Fruit fly (Drosophila melanogaster) whole organism, embryonic: ENCODE results near the gene CG3690.
A peak's percentile ranks its signal among the peaks of the same experiment; 100 is the strongest.

Experiments
- Adf1 ChIP-seq: fragments of 200-800 bp; sonication (Bioruptor generic); IDR thresholded peaks from 2 replicates; pipeline ENCODE4 v1.3.6; 2022; ENCODE audit warnings: missing biosample characterization, missing genetic modification characterization
- Atf6 ChIP-seq: fragments of 200-800 bp; sonication (Bioruptor generic); IDR thresholded peaks from 2 replicates; pipeline ENCODE4 v1.3.6; 2022; ENCODE audit warnings: missing biosample characterization, missing genetic modification characterization
- CG10321 ChIP-seq: fragments of 200-800 bp; sonication (Bioruptor generic); IDR thresholded peaks from 2 replicates; pipeline ENCODE4 v1.3.6; 2022; ENCODE audit warnings: missing biosample characterization, missing genetic modification characterization
- CG10366 ChIP-seq: fragments of 200-800 bp; sonication (Bioruptor generic); IDR thresholded peaks from 2 replicates; pipeline ENCODE4 v1.3.6; 2022; ENCODE audit warnings: missing biosample characterization, missing genetic modification characterization
- CG10431 ChIP-seq: fragments of 200-800 bp; sonication (Bioruptor generic); optimal IDR thresholded peaks from 3 replicates; lab custom pipeline; 2018; ENCODE audit warnings: missing biosample characterization, mild to moderate bottlenecking, missing genetic modification characterization
- CG12219 ChIP-seq: fragments of 200-800 bp; sonication (Bioruptor generic); optimal IDR thresholded peaks from 3 replicates; lab custom pipeline; 2018; ENCODE audit warnings: missing biosample characterization, mild to moderate bottlenecking, missing genetic modification characterization
- CG12769 ChIP-seq: fragments of 200-800 bp; sonication (Bioruptor generic); optimal IDR thresholded peaks from 2 replicates; lab custom pipeline; 2019; ENCODE audit warnings: missing biosample characterization, mild to moderate bottlenecking, missing genetic modification characterization, moderate library complexity
- CG13424 ChIP-seq: fragments of 200-800 bp; sonication (Bioruptor generic); optimal IDR thresholded peaks from 2 replicates; lab custom pipeline; 2019; ENCODE audit warnings: missing biosample characterization, mild to moderate bottlenecking, missing genetic modification characterization, moderate library complexity
- CG14014 ChIP-seq: fragments of 200-800 bp; sonication (Bioruptor generic); IDR thresholded peaks from 2 replicates; pipeline ENCODE4 v1.3.6; 2022; ENCODE audit warnings: missing biosample characterization, missing genetic modification characterization
- CG15601 ChIP-seq: fragments of 200-800 bp; sonication (Bioruptor generic); optimal IDR thresholded peaks from 3 replicates; lab custom pipeline; 2019; ENCODE audit warnings: missing biosample characterization, mild to moderate bottlenecking, missing genetic modification characterization, moderate library complexity
- CG1603 ChIP-seq: fragments of 200-800 bp; sonication (Bioruptor generic); optimal IDR thresholded peaks from 2 replicates; lab custom pipeline; 2019; ENCODE audit warnings: missing biosample characterization, mild to moderate bottlenecking, missing genetic modification characterization, moderate library complexity
- CG17328 ChIP-seq: fragments of 200-800 bp; sonication (Bioruptor generic); IDR thresholded peaks from 2 replicates; pipeline ENCODE4 v1.3.6; 2022; ENCODE audit warnings: missing biosample characterization, missing genetic modification characterization
- CG17361 ChIP-seq: fragments of 200-800 bp; sonication (Bioruptor generic); IDR thresholded peaks from 3 replicates; pipeline ENCODE4 v1.3.6; 2022; ENCODE audit warnings: missing biosample characterization, missing genetic modification characterization
- CG2120 ChIP-seq: fragments of 200-800 bp; sonication (Bioruptor generic); optimal IDR thresholded peaks from 3 replicates; lab custom pipeline; 2016; ENCODE audit warnings: missing biosample characterization, missing genetic modification characterization
- CG2199 ChIP-seq: fragments of 200-800 bp; sonication (Bioruptor generic); IDR thresholded peaks from 3 replicates; pipeline ENCODE4 v1.3.6; 2022; ENCODE audit warnings: missing biosample characterization, missing genetic modification characterization
- CG2202 ChIP-seq: fragments of 200-800 bp; sonication (Bioruptor generic); optimal IDR thresholded peaks from 2 replicates; lab custom pipeline; 2018; ENCODE audit warnings: missing biosample characterization, mild to moderate bottlenecking, missing genetic modification characterization
- CG3065 ChIP-seq: fragments of 200-800 bp; sonication (Bioruptor generic); optimal IDR thresholded peaks from 2 replicates; lab custom pipeline; 2016; ENCODE audit warnings: missing biosample characterization, missing genetic modification characterization
- CG32532 ChIP-seq: fragments of 200-800 bp; sonication (Bioruptor generic); IDR thresholded peaks from 2 replicates; pipeline ENCODE4 v1.3.6; 2022; ENCODE audit warnings: missing biosample characterization, missing genetic modification characterization
- CG32772 ChIP-seq: fragments of 200-800 bp; sonication (Bioruptor generic); IDR thresholded peaks from 2 replicates; pipeline ENCODE4 v1.3.6; 2022; ENCODE audit warnings: missing biosample characterization, missing genetic modification characterization
- CG4328 ChIP-seq: fragments of 200-800 bp; sonication (Bioruptor generic); optimal IDR thresholded peaks from 3 replicates; lab custom pipeline; 2017; ENCODE audit warnings: missing biosample characterization, missing genetic modification reagents, missing genetic modification characterization
- CG6689 ChIP-seq: fragments of 200-800 bp; sonication (Bioruptor generic); IDR thresholded peaks from 2 replicates; pipeline ENCODE4 v1.3.6; 2022; ENCODE audit warnings: missing biosample characterization, missing genetic modification characterization
- CG7556 ChIP-seq: fragments of 200-800 bp; sonication (Bioruptor generic); optimal IDR thresholded peaks from 2 replicates; lab custom pipeline; 2017; ENCODE audit warnings: missing biosample characterization, mild to moderate bottlenecking, missing genetic modification characterization
- CG7928 ChIP-seq: fragments of 200-800 bp; sonication (Bioruptor generic); optimal IDR thresholded peaks from 2 replicates; lab custom pipeline; 2017; ENCODE audit warnings: missing biosample characterization, mild to moderate bottlenecking, missing genetic modification characterization
- CG8765 ChIP-seq: fragments of 200-800 bp; sonication (Bioruptor generic); IDR thresholded peaks from 2 replicates; pipeline ENCODE4 v1.3.6; 2022; ENCODE audit warnings: missing biosample characterization, missing genetic modification characterization
- D19B ChIP-seq: fragments of 200-800 bp; sonication (Bioruptor generic); optimal IDR thresholded peaks from 2 replicates; lab custom pipeline; 2017; ENCODE audit warnings: missing biosample characterization, mild to moderate bottlenecking, missing genetic modification characterization
- Ets65A ChIP-seq: fragments of 200-800 bp; sonication (Bioruptor generic); peaks from one replicate; lab custom pipeline; 2016; ENCODE audit warnings: missing biosample characterization, missing genetic modification characterization
- Gsc ChIP-seq: fragments of 200-800 bp; sonication (Bioruptor generic); IDR thresholded peaks from 2 replicates; pipeline ENCODE4 v1.3.6; 2022; ENCODE audit warnings: missing biosample characterization, missing genetic modification characterization
- Meics ChIP-seq: fragments of 200-800 bp; sonication (Bioruptor generic); optimal IDR thresholded peaks from 2 replicates; lab custom pipeline; 2017; ENCODE audit warnings: missing biosample characterization, mild to moderate bottlenecking, missing genetic modification characterization
- NK7.1 ChIP-seq: fragments of 200-800 bp; sonication (Bioruptor generic); optimal IDR thresholded peaks from 3 replicates; lab custom pipeline; 2016; ENCODE audit warnings: missing biosample characterization, missing genetic modification characterization
- Ptx1 ChIP-seq: fragments of 200-800 bp; sonication (Bioruptor generic); IDR thresholded peaks from 2 replicates; pipeline ENCODE4 v1.3.6; 2022; ENCODE audit warnings: missing biosample characterization, missing genetic modification characterization
- Xbp1 ChIP-seq: fragments of 200-800 bp; sonication (Bioruptor generic); optimal IDR thresholded peaks from 3 replicates; lab custom pipeline; 2016; ENCODE audit warnings: missing biosample characterization, mild to moderate bottlenecking, missing genetic modification characterization
- bsh ChIP-seq, 2 experiments: fragments of 200-800 bp; sonication (Bioruptor generic); optimal IDR thresholded peaks; 2 replicates each; lab custom pipeline; 2017 to 2018; ENCODE audit warnings: mild to moderate bottlenecking in 2 of 2, missing biosample characterization in 2 of 2, missing genetic modification characterization in 2 of 2, moderate library complexity in 1 of 2
- btn ChIP-seq: fragments of 200-800 bp; sonication (Bioruptor generic); optimal IDR thresholded peaks from 2 replicates; lab custom pipeline; 2016; ENCODE audit warnings: missing biosample characterization, missing genetic modification characterization
- chm ChIP-seq: fragments of 200-800 bp; sonication (Bioruptor generic); IDR thresholded peaks from 2 replicates; pipeline ENCODE4 v1.3.6; 2022; ENCODE audit warnings: missing biosample characterization, missing genetic modification characterization
- chn ChIP-seq: fragments of 200-800 bp; sonication (Bioruptor generic); optimal IDR thresholded peaks from 2 replicates; lab custom pipeline; 2016; ENCODE audit warnings: missing biosample characterization, missing genetic modification characterization
- danr ChIP-seq: fragments of 200-800 bp; sonication (Bioruptor generic); IDR thresholded peaks from 2 replicates; pipeline ENCODE4 v1.3.6; 2022; ENCODE audit warnings: missing biosample characterization, missing genetic modification characterization
- ewg ChIP-seq: fragments of 200-800 bp; sonication (Bioruptor generic); optimal IDR thresholded peaks from 3 replicates; lab custom pipeline; 2017; ENCODE audit warnings: mild to moderate bottlenecking, missing biosample characterization, missing genetic modification reagents, missing genetic modification characterization
- gcm ChIP-seq: fragments of 200-800 bp; sonication (Bioruptor generic); optimal IDR thresholded peaks from 2 replicates; lab custom pipeline; 2019; ENCODE audit warnings: missing biosample characterization, mild to moderate bottlenecking, missing genetic modification characterization, moderate library complexity
- hbn ChIP-seq: fragments of 200-800 bp; sonication (Bioruptor generic); IDR thresholded peaks from 2 replicates; pipeline ENCODE4 v1.3.6; 2022; ENCODE audit warnings: missing biosample characterization, missing genetic modification characterization; ENCODE audit not compliant: partially characterized antibody
- hkb ChIP-seq, 2 experiments: fragments of 200-800 bp in 1 of 2; fragments of >200 bp in 1 of 2; sonication (Bioruptor generic) in 1 of 2; IDR thresholded peaks in 1 of 2; optimal IDR thresholded peaks in 1 of 2; 2 replicates each; pipeline versions ENCODE4 v1.3.6 to Lab custom; 2017 to 2022; ENCODE audit warnings: missing biosample characterization in 1 of 2, missing genetic modification characterization in 1 of 2
- jing ChIP-seq: fragments of 200-800 bp; sonication (Bioruptor generic); optimal IDR thresholded peaks from 2 replicates; lab custom pipeline; 2018; ENCODE audit warnings: missing biosample characterization, mild to moderate bottlenecking, missing genetic modification characterization
- jumu ChIP-seq: fragments of 200-800 bp; sonication (Bioruptor generic); optimal IDR thresholded peaks from 3 replicates; lab custom pipeline; 2016; ENCODE audit warnings: missing biosample characterization, missing genetic modification characterization
- luna ChIP-seq: fragments of 200-800 bp; sonication (Bioruptor generic); optimal IDR thresholded peaks from 2 replicates; lab custom pipeline; 2016; ENCODE audit warnings: missing biosample characterization, missing genetic modification characterization
- org-1 ChIP-seq: fragments of 200-800 bp; sonication (Bioruptor generic); optimal IDR thresholded peaks from 2 replicates; lab custom pipeline; 2017; ENCODE audit warnings: missing biosample characterization, missing genetic modification characterization
- otp ChIP-seq: fragments of 200-800 bp; sonication (Bioruptor generic); IDR thresholded peaks from 3 replicates; pipeline ENCODE4, ENCODE4 v1.3.6; 2022; ENCODE audit warnings: missing biosample characterization, missing genetic modification characterization
- peb ChIP-seq: fragments of 200-800 bp; sonication (Bioruptor generic); IDR thresholded peaks from 2 replicates; pipeline ENCODE4 v1.3.6; 2022; ENCODE audit warnings: missing biosample characterization, missing genetic modification characterization
- prd ChIP-seq, 3 experiments: fragments of >200 bp in 2 of 3; fragments of 200-800 bp in 1 of 3; sonication (Bioruptor generic) in 1 of 3; optimal IDR thresholded peaks in 2 of 3; IDR thresholded peaks in 1 of 3; 2 replicates in 2 of 3; 3 replicates in 1 of 3; pipeline versions ENCODE4 v1.3.6 to Lab custom; 2017 to 2022; ENCODE audit warnings: missing biosample characterization in 1 of 3, missing genetic modification characterization in 1 of 3
- sr ChIP-seq: fragments of 200-800 bp; sonication (Bioruptor generic); IDR thresholded peaks from 3 replicates; pipeline ENCODE4 v1.3.6; 2022; ENCODE audit warnings: missing biosample characterization, missing genetic modification characterization
- sug ChIP-seq: fragments of 200-800 bp; optimal IDR thresholded peaks from 2 replicates; lab custom pipeline; 2019; ENCODE audit warnings: missing biosample characterization, mild to moderate bottlenecking, missing genetic modification characterization, moderate library complexity
- unpg ChIP-seq: fragments of 200-800 bp; sonication (Bioruptor generic); optimal IDR thresholded peaks from 3 replicates; lab custom pipeline; 2018; ENCODE audit warnings: missing biosample characterization, mild to moderate bottlenecking, missing genetic modification characterization, moderate library complexity
- vnd ChIP-seq: fragments of 200-800 bp; sonication (Bioruptor generic); IDR thresholded peaks from 3 replicates; pipeline ENCODE4 v1.3.6; 2022; ENCODE audit warnings: missing biosample characterization, missing genetic modification characterization; ENCODE audit not compliant: partially characterized antibody

Gene CG3690

dm6 chrX:921359-921758, 30.3 kb downstream of the CG3690 start (continued):
- TF ChIP-seq gcm (GFP tag; lab: Kevin White, UChicago): no peak
- TF ChIP-seq jumu (GFP tag; lab: Kevin White, UChicago): no peak
- TF ChIP-seq danr: no peak
- no peak for TF ChIP-seq CG4328
- peak in 1 of 2 experiments; percentile 25 for TF ChIP-seq bsh (GFP tag; optimal IDR thresholded peaks at IDR 0.05; lab: Kevin White, UChicago)
- 0 out of 2 replicates have a peak, but pooled peaks have one; percentile 12 for TF ChIP-seq CG10366 (GFP tag; lab: Robert Waterston, UW)
- TF ChIP-seq CG2199: no peak
- TF ChIP-seq CG6689 (GFP tag; lab: Robert Waterston, UW): no peak; the same call in 1 of the 2 replicates
- no peak for TF ChIP-seq Xbp1 (GFP tag; lab: Kevin White, UChicago)
- TF ChIP-seq Ets65A (GFP tag; lab: Kevin White, UChicago): peak; percentile 59
- TF ChIP-seq btn (GFP tag; lab: Kevin White, UChicago): no peak
- TF ChIP-seq hkb (optimal IDR thresholded peaks at IDR 0.05; lab: Kevin White, UChicago): no peak
- 0 out of 2 replicates have a peak, but pooled peaks have one; percentile 27 for TF ChIP-seq hkb (GFP tag; IDR thresholded peaks at IDR 0.05; lab: Robert Waterston, UW)
- TF ChIP-seq CG12219 (GFP tag; lab: Kevin White, UChicago): no peak
- no peak for TF ChIP-seq CG32772 (GFP tag; lab: Robert Waterston, UW)
- TF ChIP-seq luna: no peak
- no peak for TF ChIP-seq Adf1
- TF ChIP-seq CG10321 (GFP tag; lab: Robert Waterston, UW): no peak
- peak; percentile 3 for TF ChIP-seq CG7556 (GFP tag; lab: Kevin White, UChicago)
- TF ChIP-seq CG32532 (GFP tag; lab: Robert Waterston, UW): peak; percentile 27; the same call in 1 of the 2 replicates
- TF ChIP-seq org-1 (GFP tag; lab: Kevin White, UChicago): no peak
- TF ChIP-seq Ptx1 (GFP tag; lab: Robert Waterston, UW): peak; percentile 40; the same call in 1 of the 2 replicates
- TF ChIP-seq ewg (GFP tag; lab: Kevin White, UChicago): no peak
- peak; percentile 10 for TF ChIP-seq CG1603 (tag; lab: Kevin White, UChicago)
- no peak for TF ChIP-seq chn (GFP tag; lab: Kevin White, UChicago)
- TF ChIP-seq CG13424 (tag; lab: Kevin White, UChicago): peak; percentile 2
- TF ChIP-seq CG2120 (GFP tag; lab: Kevin White, UChicago): peak; percentile 52
- TF ChIP-seq CG12769 (tag; lab: Kevin White, UChicago): no peak
- no peak for TF ChIP-seq CG17328 (GFP tag; lab: Robert Waterston, UW)
- no peak for TF ChIP-seq CG8765 (GFP tag; lab: Robert Waterston, UW)
- no peak for TF ChIP-seq vnd (GFP tag; lab: Robert Waterston, UW)
- TF ChIP-seq CG17361 (GFP tag; lab: Robert Waterston, UW): no peak
- TF ChIP-seq CG14014: no peak
- TF ChIP-seq CG7928: no peak
- TF ChIP-seq sug (tag; lab: Kevin White, UChicago): no peak
- TF ChIP-seq Meics (GFP tag; lab: Kevin White, UChicago): peak; percentile 5
- no peak for TF ChIP-seq prd (optimal IDR thresholded peaks at IDR 0.05; lab: Kevin White, UChicago)
- peak; percentile 51; the same call in 1 of the 3 replicates for TF ChIP-seq prd (GFP tag; IDR thresholded peaks at IDR 0.05; lab: Robert Waterston, UW)
- TF ChIP-seq D19B (GFP tag; lab: Kevin White, UChicago): peak; percentile 45
- TF ChIP-seq Atf6: no peak
- no peak for TF ChIP-seq unpg (GFP tag; lab: Kevin White, UChicago)
- TF ChIP-seq hbn (GFP tag; lab: Robert Waterston, UW): no peak
- TF ChIP-seq sr (GFP tag; lab: Robert Waterston, UW): no peak
- no peak for TF ChIP-seq CG2202 (tag; lab: Kevin White, UChicago)
- no peak for TF ChIP-seq CG10431
- no peak for TF ChIP-seq otp
- no peak for TF ChIP-seq Gsc (GFP tag; lab: Robert Waterston, UW)
- TF ChIP-seq NK7.1 (GFP tag; lab: Kevin White, UChicago): no peak
- TF ChIP-seq peb (GFP tag; lab: Robert Waterston, UW): no peak
- TF ChIP-seq jing (GFP tag; lab: Kevin White, UChicago): no peak
- no peak for TF ChIP-seq CG15601 (tag; lab: Kevin White, UChicago)
- no peak for TF ChIP-seq chm (GFP tag; lab: Robert Waterston, UW)
- no peak for TF ChIP-seq CG3065 (GFP tag; lab: Kevin White, UChicago)
